Worm (Caenorhabditis elegans): Measurements from ENCODE around the gene chil-14.

Gene chil-14

ce11 chrV:1474486-1475125 lies 19.7 kb downstream of the chil-14 start, which contains the start of the genes F53E2.2 and unc-60 (continued):
- TF ChIP-seq Y105C5A.15 (GFP tag; IDR thresholded peaks at IDR 0.05) (no peak), dve-1 (tag; optimal IDR thresholded peaks at IDR 0.05; ENCODE audit: insufficient read depth) (peak; percentile 45), mxl-2 (GFP tag; conservative IDR thresholded peaks at IDR 0.05) (no peak), zip-2 (tag; optimal IDR thresholded peaks at IDR 0.05) (no peak), nhr-76 (tag; optimal IDR thresholded peaks at IDR 0.05) (no peak), ama-1 (optimal IDR thresholded peaks at IDR 0.05) (no peak), F10B5.3 (tag; optimal IDR thresholded peaks at IDR 0.05) (no peak), mdl-1 (tag; optimal IDR thresholded peaks at IDR 0.05) (peak; percentile 12 to 77), skn-1 (tag; optimal IDR thresholded peaks at IDR 0.05) (no peak), fkh-10 (GFP tag; optimal IDR thresholded peaks at IDR 0.05) (no peak), rbr-2 (tag; optimal IDR thresholded peaks at IDR 0.05) (peak; percentile 84), daf-16 (GFP tag; optimal IDR thresholded peaks at IDR 0.05) (peak; percentile 11 to 27), daf-16 (tag; optimal IDR thresholded peaks at IDR 0.05) (peak; percentile 59), Y48G9A.11 (GFP tag; IDR thresholded peaks at IDR 0.05) (no peak), lsy-2 (tag; optimal IDR thresholded peaks at IDR 0.05) (peak; percentile 29 to 50), lir-3 (tag; optimal IDR thresholded peaks at IDR 0.05) (no peak), daf-8 (GFP tag; IDR thresholded peaks at IDR 0.05) (no peak), saeg-2 (GFP tag; IDR thresholded peaks at IDR 0.05) (no peak), unc-62 (GFP tag; optimal IDR thresholded peaks at IDR 0.05 in 1 of 2) (peak in 1 of 2 experiments; percentile 92), unc-62 (tag; optimal IDR thresholded peaks at IDR 0.05) (no peak), T20F7.1 (GFP tag; optimal IDR thresholded peaks at IDR 0.05) (no peak), ZK337.2 (GFP tag; IDR thresholded peaks at IDR 0.05) (no peak), sdz-12 (GFP tag; optimal IDR thresholded peaks at IDR 0.05) (no peak), T26A8.4 (GFP tag; IDR thresholded peaks at IDR 0.05) (peak; percentile 59), daf-12 (tag; optimal IDR thresholded peaks at IDR 0.05) (no peak), madf-5 (GFP tag; IDR thresholded peaks at IDR 0.05) (0 out of 4 replicates have a peak, but pooled peaks of 1 of the 2 experiments have one; percentile 36), spr-3 (GFP tag; optimal IDR thresholded peaks at IDR 0.05) (no peak), dmd-6 (GFP tag; IDR thresholded peaks at IDR 0.05) (peak; percentile 47; the same call in 1 of the 2 replicates), ceh-62 (tag; optimal IDR thresholded peaks at IDR 0.05) (no peak), tag-97 (GFP tag; IDR thresholded peaks at IDR 0.05) (no peak), Y5F2A.4 (GFP tag; optimal IDR thresholded peaks at IDR 0.05) (no peak), hmg-1.1 (GFP tag; IDR thresholded peaks at IDR 0.05) (peak; percentile 84), zfp-3 (GFP tag; conservative IDR thresholded peaks at IDR 0.05) (no peak), ceh-20 (GFP tag; IDR thresholded peaks at IDR 0.05) (0 out of 2 replicates have a peak, but pooled peaks have one; percentile 29), snpc-1.2 (GFP tag; IDR thresholded peaks at IDR 0.05) (0 out of 2 replicates have a peak, but pooled peaks have one; percentile 13), lin-29 (GFP tag; IDR thresholded peaks at IDR 0.05) (peak; percentile 54; the same call in 1 of the 2 replicates), php-3 (GFP tag; IDR thresholded peaks at IDR 0.05) (no peak), ceh-28 (tag; optimal IDR thresholded peaks at IDR 0.05) (no peak), daf-19 (GFP tag; conservative IDR thresholded peaks at IDR 0.05) (no peak), ZK546.5 (tag; optimal IDR thresholded peaks at IDR 0.05) (no peak), mep-1 (tag; optimal IDR thresholded peaks at IDR 0.05) (peak; percentile 77), ztf-7 (tag; optimal IDR thresholded peaks at IDR 0.05) (no peak), F49E8.2 (tag; optimal IDR thresholded peaks at IDR 0.05; ENCODE audit: borderline replicate concordance) (no peak), unc-39 (tag; optimal IDR thresholded peaks at IDR 0.05) (no peak), lin-38 (GFP tag; IDR thresholded peaks at IDR 0.05) (peak; percentile 48), ztf-11 (tag; optimal IDR thresholded peaks at IDR 0.05) (no peak), ceh-32 (tag; optimal IDR thresholded peaks at IDR 0.05; ENCODE audit: poor library complexity) (no peak), mxl-3 (GFP tag; optimal IDR thresholded peaks at IDR 0.05) (peak; percentile 66), ctbp-1 (GFP tag; IDR thresholded peaks at IDR 0.05) (peak; percentile 38), nhr-48 (tag; optimal IDR thresholded peaks at IDR 0.05) (peak; percentile 4), nhr-6 (tag; optimal IDR thresholded peaks at IDR 0.05) (no peak), nhr-77 (tag; optimal IDR thresholded peaks at IDR 0.05) (no peak)
